Worm (Caenorhabditis elegans): ENCODE data around the gene F14H8.2.

DNA sequence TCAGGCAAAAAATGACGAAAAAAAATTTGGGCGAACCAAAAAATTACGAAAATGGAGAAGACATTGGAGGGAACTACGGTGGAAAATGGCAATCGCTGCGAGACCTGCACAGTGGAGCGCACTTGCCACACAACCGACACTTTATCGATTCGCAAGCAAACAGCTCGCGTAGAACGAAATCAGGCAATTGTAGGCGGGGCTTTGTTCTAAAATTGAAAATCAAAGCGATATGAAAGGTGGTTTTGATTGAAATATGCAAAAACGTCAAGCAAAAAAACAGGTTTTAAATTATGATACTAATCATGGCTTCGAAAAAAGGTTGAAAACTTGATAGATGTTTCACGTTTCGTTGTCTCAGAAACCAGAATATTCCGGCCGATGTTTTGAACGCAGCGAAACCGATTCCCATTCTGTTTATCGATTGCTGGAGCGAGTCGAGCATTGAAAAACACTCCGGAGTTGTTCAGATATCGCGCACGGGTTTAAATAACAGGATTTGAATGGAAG lies 17.9 kb downstream of the F14H8.2 start, which contains the start of the genes fib-1 and mut-15:
- TF ChIP-seq flt-1 (GFP tag; IDR thresholded peaks at IDR 0.05): peak; percentile 82
- TF ChIP-seq klf-2 (GFP tag; conservative IDR thresholded peaks at IDR 0.05): 0 out of 2 replicates have a peak, but pooled peaks have one; percentile 38
- peak; percentile 93 for TF ChIP-seq cog-1 (tag; optimal IDR thresholded peaks at IDR 0.05)

All from whole organism, midembryonic.